Fruit fly (Drosophila melanogaster): ENCODE data around the gene Zmynd10.

The Zmynd10 gene

DNA sequence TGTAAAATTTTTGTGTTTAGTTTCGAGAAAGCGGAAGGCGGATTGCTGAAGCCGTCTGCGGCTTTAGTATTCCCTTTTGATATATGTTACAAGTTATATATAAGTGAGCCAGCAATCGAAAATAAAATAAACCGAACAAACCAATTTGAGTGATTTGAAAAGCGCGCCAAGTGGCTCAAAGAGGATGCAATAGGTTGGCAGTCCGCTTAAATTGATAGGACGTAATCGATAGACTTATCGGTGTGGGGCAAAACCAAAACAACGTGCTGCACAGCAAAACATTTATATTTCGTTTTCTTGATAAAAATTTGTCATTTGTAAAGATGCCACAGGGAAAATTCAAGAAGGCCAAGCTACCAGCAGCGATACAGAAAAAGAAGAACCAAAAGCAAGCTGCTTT, 20.5 kb upstream of the Zmynd10 start, which contains the start of gene CG11279 (continued):
- TF ChIP-seq BEAF-32 (GFP tag; optimal IDR thresholded peaks at IDR 0.05) (peak; percentile 73), CG12236 (GFP tag; optimal IDR thresholded peaks at IDR 0.05) (no peak), dysf (GFP tag; IDR thresholded peaks at IDR 0.05) (no peak), Doc3 (GFP tag; IDR thresholded peaks at IDR 0.05; ENCODE audit: partially characterized antibody) (peak; percentile 54; the same call in 2 of the 3 replicates), CG5953 (GFP tag; IDR thresholded peaks at IDR 0.05) (no peak), CG14667 (GFP tag; IDR thresholded peaks at IDR 0.05) (no peak), Bgb (GFP tag; IDR thresholded peaks at IDR 0.05; ENCODE audit: partially characterized antibody) (peak; percentile 78), az2 (GFP tag; optimal IDR thresholded peaks at IDR 0.05) (no peak), chinmo (GFP tag; IDR thresholded peaks at IDR 0.05; ENCODE audit: partially characterized antibody) (peak; percentile 66; the same call in 1 of the 4 replicates), Dp (GFP tag; optimal IDR thresholded peaks at IDR 0.05) (peak; percentile 98), onecut (GFP tag; IDR thresholded peaks at IDR 0.05) (peak; percentile 24; the same call in 1 of the 2 replicates), ato (GFP tag; IDR thresholded peaks at IDR 0.05; ENCODE audit: partially characterized antibody) (peak; percentile 75), stwl (tag; optimal IDR thresholded peaks at IDR 0.05) (peak; percentile 53), prd (optimal IDR thresholded peaks at IDR 0.05) (no peak), prd (GFP tag; IDR thresholded peaks at IDR 0.05) (no peak), CG8290 (GFP tag; optimal IDR thresholded peaks at IDR 0.05) (no peak), CG8290 (tag; optimal IDR thresholded peaks at IDR 0.05) (peak in 1 of 2 experiments; percentile 15), CG10209 (GFP tag; optimal IDR thresholded peaks at IDR 0.05) (no peak), tna (GFP tag; IDR thresholded peaks at IDR 0.05; ENCODE audit: partially characterized antibody) (peak; percentile 66), Xrp1 (GFP tag; IDR thresholded peaks at IDR 0.05) (0 out of 2 replicates have a peak, but pooled peaks have one; percentile 18), CG10565 (GFP tag; optimal IDR thresholded peaks at IDR 0.05) (no peak), CG1602 (GFP tag; optimal IDR thresholded peaks at IDR 0.05) (no peak), cad (GFP tag; optimal IDR thresholded peaks at IDR 0.05) (no peak), abd-A (tag; optimal IDR thresholded peaks at IDR 0.05) (no peak), CG16813 (GFP tag; IDR thresholded peaks at IDR 0.05; ENCODE audit: partially characterized antibody) (peak; percentile 68), vnd (GFP tag; IDR thresholded peaks at IDR 0.05; ENCODE audit: partially characterized antibody) (peak; percentile 54; the same call in 1 of the 3 replicates), Dbx (GFP tag; IDR thresholded peaks at IDR 0.05) (no peak), Dll (GFP tag; IDR thresholded peaks at IDR 0.05; ENCODE audit: partially characterized antibody) (peak; percentile 79), pros (GFP tag; optimal IDR thresholded peaks at IDR 0.05) (no peak), gcm2 (GFP tag; optimal IDR thresholded peaks at IDR 0.05) (no peak), chm (GFP tag; IDR thresholded peaks at IDR 0.05) (no peak), CG18262 (tag; optimal IDR thresholded peaks at IDR 0.05) (peak; percentile 6), NC2β (GFP tag; optimal IDR thresholded peaks at IDR 0.05) (no peak), CG7357 (GFP tag; IDR thresholded peaks at IDR 0.05) (no peak), CG10274 (GFP tag; optimal IDR thresholded peaks at IDR 0.05) (no peak), Kr (GFP tag; optimal IDR thresholded peaks at IDR 0.05) (no peak), Ets65A (GFP tag) (no peak), CG3995 (GFP tag; optimal IDR thresholded peaks at IDR 0.05) (no peak), CG13894 (tag; optimal IDR thresholded peaks at IDR 0.05) (no peak), pb (GFP tag; optimal IDR thresholded peaks at IDR 0.05) (no peak), br (optimal IDR thresholded peaks at IDR 0.05) (no peak), pnt (GFP tag; optimal IDR thresholded peaks at IDR 0.05) (no peak), MESR4 (GFP tag; optimal IDR thresholded peaks at IDR 0.05) (peak; percentile 58), CG10321 (GFP tag; IDR thresholded peaks at IDR 0.05) (no peak), CG4360 (GFP tag; IDR thresholded peaks at IDR 0.05) (peak; percentile 34; the same call in 1 of the 2 replicates), Opbp (GFP tag; IDR thresholded peaks at IDR 0.05; ENCODE audit: partially characterized antibody) (peak; percentile 81; the same call in 2 of the 3 replicates), D19B (GFP tag; optimal IDR thresholded peaks at IDR 0.05) (no peak), Lhr (GFP tag; optimal IDR thresholded peaks at IDR 0.05) (no peak), hb (GFP tag; IDR thresholded peaks at IDR 0.05; ENCODE audit: partially characterized antibody) (0 out of 3 replicates have a peak, but pooled peaks have one; percentile 59), Ets97D (GFP tag; optimal IDR thresholded peaks at IDR 0.05) (peak; percentile 37), gem (tag; optimal IDR thresholded peaks at IDR 0.05) (no peak)
